Worm (Caenorhabditis elegans): ENCODE results near the gene bcl-7.

bcl-7 gene

DNA sequence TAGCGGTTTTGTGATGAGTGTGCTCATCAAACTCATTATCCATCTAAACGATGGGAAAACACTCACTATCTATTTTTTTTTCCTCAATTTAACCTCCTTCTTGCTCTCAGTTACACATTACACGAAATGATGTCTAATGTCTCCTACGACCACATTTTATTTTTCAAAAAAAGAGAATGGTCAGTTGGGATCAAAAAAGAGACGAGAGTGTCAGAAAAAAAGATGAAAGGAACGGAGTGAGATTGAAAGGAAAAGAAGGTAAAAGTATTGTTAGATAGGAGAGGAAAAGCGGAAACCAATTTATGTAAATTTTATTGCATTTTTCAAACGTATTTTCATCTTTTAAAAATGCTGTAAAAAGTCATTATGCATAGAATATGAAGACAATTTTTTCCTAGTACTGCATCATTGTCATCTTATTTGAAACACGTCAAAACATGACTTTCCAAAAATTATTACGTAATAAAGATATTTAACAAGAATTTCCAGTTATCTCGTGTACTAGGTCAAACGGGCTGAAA, 8.3 kb downstream of the bcl-7 start:
- no peak for TF ChIP-seq ztf-26 (tag; optimal IDR thresholded peaks at IDR 0.05)
- TF ChIP-seq nhr-90 (tag; optimal IDR thresholded peaks at IDR 0.05), result no peak
- no peak for TF ChIP-seq ets-4 (GFP tag; optimal IDR thresholded peaks at IDR 0.05)
- TF ChIP-seq egl-44 (GFP tag; IDR thresholded peaks at IDR 0.05), result no peak
- no peak for TF ChIP-seq sea-2 (GFP tag; IDR thresholded peaks at IDR 0.05)
- TF ChIP-seq Y67H2A.10 (GFP tag; conservative IDR thresholded peaks at IDR 0.05), result no peak
- no peak for TF ChIP-seq mel-28 (tag; optimal IDR thresholded peaks at IDR 0.05; ENCODE audit: borderline replicate concordance)

DNA sequence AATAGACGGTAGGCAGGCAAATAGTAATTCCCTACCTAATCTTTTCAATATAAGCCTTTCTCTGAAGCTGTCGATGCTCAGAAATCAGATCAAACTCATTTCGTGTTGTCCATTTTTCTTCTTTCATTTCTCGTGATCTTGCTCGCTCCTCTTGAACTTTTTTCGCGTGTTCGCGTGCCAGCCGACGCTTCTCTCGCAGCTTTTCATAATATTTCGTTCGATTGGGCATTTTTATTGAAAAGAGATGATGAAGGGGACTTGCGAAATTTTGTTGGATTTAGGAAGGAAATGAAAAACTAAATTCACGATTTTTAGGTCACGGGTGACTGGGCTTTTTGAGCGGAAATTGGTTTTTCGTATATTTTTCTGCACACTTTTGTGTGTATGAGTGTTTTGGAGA, 11.1 kb downstream of the bcl-7 start, which contains the start of gene EGAP1.1:
EGAP1.1 (minus strand) TSS at position 229 of the 400 bp plus-strand sequence.
- TF ChIP-seq cebp-2 (GFP tag; IDR thresholded peaks at IDR 0.05) (no peak), akir-1 (GFP tag; optimal IDR thresholded peaks at IDR 0.05) (no peak), madf-10 (tag; optimal IDR thresholded peaks at IDR 0.05) (peak; percentile 17), pbrm-1 (GFP tag; IDR thresholded peaks at IDR 0.05) (no peak), let-526 (GFP tag; IDR thresholded peaks at IDR 0.05) (no peak), cebp-1 (GFP tag; IDR thresholded peaks at IDR 0.05) (peak; percentile 62), cebp-1 (tag; optimal IDR thresholded peaks at IDR 0.05) (peak; percentile 88)

DNA sequence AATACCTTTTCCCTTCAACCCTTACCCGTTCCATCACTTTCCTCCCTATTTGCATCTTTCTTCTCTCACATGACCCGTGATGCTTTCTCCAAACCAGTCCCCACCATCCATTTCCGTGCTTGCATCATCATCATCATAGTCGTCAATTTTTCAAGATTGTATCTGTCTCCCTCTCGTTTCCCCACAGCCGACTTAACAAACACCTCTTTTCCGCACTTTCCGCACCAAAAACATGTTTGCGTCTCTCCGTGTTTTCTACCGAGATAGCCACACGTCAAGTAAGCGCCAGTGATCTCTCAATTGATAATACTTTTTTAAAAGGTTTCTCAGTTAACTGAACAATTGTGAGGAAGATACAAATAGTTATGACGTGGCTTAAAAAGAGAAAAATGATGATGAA, 12.1 kb downstream of the bcl-7 start:
- TF ChIP-seq F37B4.10 (GFP tag; IDR thresholded peaks at IDR 0.05) (no peak), madf-10 (tag; optimal IDR thresholded peaks at IDR 0.05) (peak; percentile 2), ets-4 (GFP tag; optimal IDR thresholded peaks at IDR 0.05) (no peak), tbx-9 (tag; optimal IDR thresholded peaks at IDR 0.05; ENCODE audit: borderline replicate concordance) (no peak), fkh-3 (tag; optimal IDR thresholded peaks at IDR 0.05) (no peak), madf-6 (GFP tag; IDR thresholded peaks at IDR 0.05) (no peak), F10E7.11 (tag; optimal IDR thresholded peaks at IDR 0.05) (no peak), nhr-80 (tag; optimal IDR thresholded peaks at IDR 0.05) (peak; percentile 66), hmg-20 (GFP tag; IDR thresholded peaks at IDR 0.05) (no peak), ztf-3 (GFP tag; optimal IDR thresholded peaks at IDR 0.05) (no peak), mes-4 (tag; optimal IDR thresholded peaks at IDR 0.05) (no peak), lin-35 (GFP tag; optimal IDR thresholded peaks at IDR 0.05) (peak in 1 of 3 experiments; percentile 29), B0336.3 (GFP tag; IDR thresholded peaks at IDR 0.05) (no peak), dox-1 (GFP tag; IDR thresholded peaks at IDR 0.05) (no peak), bed-1 (GFP tag; IDR thresholded peaks at IDR 0.05) (no peak), F49E8.2 (tag; optimal IDR thresholded peaks at IDR 0.05; ENCODE audit: insufficient read depth) (no peak), snpc-1.3 (tag; optimal IDR thresholded peaks at IDR 0.05; ENCODE audit: insufficient read depth) (no peak), ceh-91 (GFP tag; IDR thresholded peaks at IDR 0.05) (no peak), F39B2.1 (GFP tag; IDR thresholded peaks at IDR 0.05) (no peak), nhr-179 (tag; optimal IDR thresholded peaks at IDR 0.05) (no peak), F55B11.4 (tag; optimal IDR thresholded peaks at IDR 0.05; ENCODE audit: borderline replicate concordance, insufficient read depth) (no peak), ceh-27 (GFP tag; optimal IDR thresholded peaks at IDR 0.05) (peak; percentile 17), Y53F4B.3 (GFP tag; IDR thresholded peaks at IDR 0.05) (no peak), attf-5 (GFP tag; optimal IDR thresholded peaks at IDR 0.05) (peak; percentile 27), K12H6.12 (tag; optimal IDR thresholded peaks at IDR 0.05) (peak; percentile 57), egrh-3 (GFP tag; IDR thresholded peaks at IDR 0.05) (no peak), pha-4 (tag; optimal IDR thresholded peaks at IDR 0.05) (no peak), rec-8 (tag; optimal IDR thresholded peaks at IDR 0.05) (no peak), madf-8 (GFP tag; conservative IDR thresholded peaks at IDR 0.05) (no peak), repo-1 (tag; optimal IDR thresholded peaks at IDR 0.05) (no peak), snpc-4 (GFP tag; optimal IDR thresholded peaks at IDR 0.05) (no peak), snpc-4 (tag; optimal IDR thresholded peaks at IDR 0.05) (no peak), chd-7 (tag; optimal IDR thresholded peaks at IDR 0.05) (peak; percentile 29), sdz-38 (tag; optimal IDR thresholded peaks at IDR 0.05) (no peak)
